Worm (Caenorhabditis elegans): Measurements from ENCODE around the gene col-114.

col-114 gene

ce11 chrIV:7258253-7258652, 11.8 kb upstream of the col-114 start, which contains the start of gene C06E4.6 (continued):
- TF ChIP-seq dpl-1 (GFP tag; optimal IDR thresholded peaks at IDR 0.05) (no peak), ceh-63 (GFP tag; optimal IDR thresholded peaks at IDR 0.05) (no peak), mep-1 (tag; optimal IDR thresholded peaks at IDR 0.05) (no peak), lir-3 (tag; optimal IDR thresholded peaks at IDR 0.05; ENCODE audit: poor library complexity) (no peak), snpc-4 (tag; optimal IDR thresholded peaks at IDR 0.05) (no peak), unc-130 (tag; optimal IDR thresholded peaks at IDR 0.05) (no peak), mdl-1 (tag; optimal IDR thresholded peaks at IDR 0.05) (no peak), ztf-4 (tag; optimal IDR thresholded peaks at IDR 0.05) (no peak), ama-1 (optimal IDR thresholded peaks at IDR 0.05) (no peak), efl-3 (GFP tag; optimal IDR thresholded peaks at IDR 0.05) (no peak), nhr-12 (tag; optimal IDR thresholded peaks at IDR 0.05) (no peak), fkh-8 (tag; optimal IDR thresholded peaks at IDR 0.05) (peak; percentile 43), ceh-8 (GFP tag; optimal IDR thresholded peaks at IDR 0.05) (no peak), pqm-1 (tag; optimal IDR thresholded peaks at IDR 0.05) (no peak), nhr-237 (tag; optimal IDR thresholded peaks at IDR 0.05) (peak; percentile 18), unc-86 (tag; optimal IDR thresholded peaks at IDR 0.05) (no peak), Y116A8C.19 (tag; optimal IDR thresholded peaks at IDR 0.05; ENCODE audit: borderline replicate concordance) (no peak), C34B4.2 (tag; optimal IDR thresholded peaks at IDR 0.05) (no peak), C04F5.9 (tag; optimal IDR thresholded peaks at IDR 0.05) (no peak), unc-62 (GFP tag; optimal IDR thresholded peaks at IDR 0.05) (no peak), zag-1 (tag; optimal IDR thresholded peaks at IDR 0.05) (no peak), sox-4 (tag; optimal IDR thresholded peaks at IDR 0.05) (no peak), efl-1 (optimal IDR thresholded peaks at IDR 0.05) (peak; percentile 28 to 40), efl-1 (GFP tag; optimal IDR thresholded peaks at IDR 0.05 in 1 of 2) (peak in 1 of 2 experiments; percentile 12), egl-13 (tag; optimal IDR thresholded peaks at IDR 0.05) (no peak), blmp-1 (tag; optimal IDR thresholded peaks at IDR 0.05) (peak; percentile 37), nhr-77 (tag; optimal IDR thresholded peaks at IDR 0.05) (no peak), tlp-1 (tag; optimal IDR thresholded peaks at IDR 0.05) (no peak), dsc-1 (tag; optimal IDR thresholded peaks at IDR 0.05) (peak; percentile 52), nhr-11 (tag; optimal IDR thresholded peaks at IDR 0.05) (no peak), aha-1 (tag; optimal IDR thresholded peaks at IDR 0.05) (no peak), isw-1 (GFP tag; IDR thresholded peaks at IDR 0.05) (no peak), nhr-28 (tag; optimal IDR thresholded peaks at IDR 0.05) (no peak), elt-2 (tag; optimal IDR thresholded peaks at IDR 0.05) (peak; percentile 10), nhr-85 (tag) (peak; percentile 70), nhr-71 (tag; optimal IDR thresholded peaks at IDR 0.05) (peak; percentile 50), nhr-20 (tag; optimal IDR thresholded peaks at IDR 0.05) (peak; percentile 28), nhr-47 (tag; optimal IDR thresholded peaks at IDR 0.05) (peak; percentile 11), zip-4 (GFP tag; optimal IDR thresholded peaks at IDR 0.05) (no peak), alr-1 (tag; optimal IDR thresholded peaks at IDR 0.05; ENCODE audit: borderline replicate concordance) (no peak), skn-1 (tag; optimal IDR thresholded peaks at IDR 0.05) (no peak), lin-15B (tag; optimal IDR thresholded peaks at IDR 0.05) (no peak), hlh-4 (tag; optimal IDR thresholded peaks at IDR 0.05) (no peak), fos-1 (tag; optimal IDR thresholded peaks at IDR 0.05) (no peak), lsy-2 (tag; optimal IDR thresholded peaks at IDR 0.05) (no peak), egl-27 (tag; optimal IDR thresholded peaks at IDR 0.05) (no peak), aly-2 (tag; optimal IDR thresholded peaks at IDR 0.05) (no peak), ztf-11 (tag; optimal IDR thresholded peaks at IDR 0.05) (no peak), lin-13 (GFP tag; optimal IDR thresholded peaks at IDR 0.05) (no peak), ces-1 (GFP tag; optimal IDR thresholded peaks at IDR 0.05) (no peak), nhr-84 (tag; optimal IDR thresholded peaks at IDR 0.05) (no peak), unc-30 (tag; optimal IDR thresholded peaks at IDR 0.05) (no peak), lin-14 (GFP tag; optimal IDR thresholded peaks at IDR 0.05) (peak; percentile 77), lin-35 (GFP tag; optimal IDR thresholded peaks at IDR 0.05) (peak in 1 of 2 experiments; percentile 34), snu-23 (GFP tag; optimal IDR thresholded peaks at IDR 0.05) (peak; percentile 32)

Data from whole organism, L1 larva.